Worm (Caenorhabditis elegans): ENCODE measurements around the gene pdi-1.

DNA sequence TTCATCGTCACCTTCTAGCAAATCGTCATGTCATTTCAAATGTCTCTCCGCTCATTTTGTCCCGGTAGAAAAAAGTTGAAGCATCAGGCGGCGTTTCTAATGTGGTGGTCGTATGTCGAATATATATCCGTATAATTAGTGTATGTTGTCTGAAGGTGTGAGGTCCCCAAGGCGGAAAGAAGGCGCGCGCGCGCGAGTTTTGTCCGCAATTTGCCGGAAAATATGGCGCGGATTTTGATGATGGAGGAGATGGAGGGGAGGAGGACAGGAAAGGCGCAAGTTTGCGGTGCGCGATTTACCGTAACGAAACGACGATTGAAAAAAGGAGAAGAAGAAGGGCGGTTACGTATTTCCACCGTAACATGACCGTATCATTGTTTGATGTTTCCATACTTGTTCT, 40.8 kb upstream of the pdi-1 start:
- TF ChIP-seq nhr-11 (tag; optimal IDR thresholded peaks at IDR 0.05) (no peak), nfya-1 (tag; optimal IDR thresholded peaks at IDR 0.05; ENCODE audit: insufficient read depth) (no peak), unc-39 (tag; optimal IDR thresholded peaks at IDR 0.05) (no peak), lin-39 (tag; optimal IDR thresholded peaks at IDR 0.05) (no peak), daf-12 (tag; optimal IDR thresholded peaks at IDR 0.05) (no peak), tbx-2 (tag; optimal IDR thresholded peaks at IDR 0.05) (no peak), snpc-4 (tag; optimal IDR thresholded peaks at IDR 0.05) (no peak), fos-1 (tag; optimal IDR thresholded peaks at IDR 0.05) (no peak), ama-1 (optimal IDR thresholded peaks at IDR 0.05) (no peak), nhr-77 (tag; optimal IDR thresholded peaks at IDR 0.05) (no peak)
